Worm (Caenorhabditis elegans): Measurements from ENCODE around the gene Y52E8A.2.

Gene Y52E8A.2

ce11 chrII:4339882-4340281, 19.2 kb downstream of the Y52E8A.2 start, which contains the start of gene athp-2:
Gene athp-2, plus strand, starts transcription at chrII:4340182.
- TF ChIP-seq ceh-91 (GFP tag; IDR thresholded peaks at IDR 0.05) (no peak), egrh-3 (GFP tag; IDR thresholded peaks at IDR 0.05) (no peak), B0035.1 (tag; optimal IDR thresholded peaks at IDR 0.05) (no peak), madf-3 (GFP tag; IDR thresholded peaks at IDR 0.05) (no peak), nhr-90 (tag; optimal IDR thresholded peaks at IDR 0.05) (no peak), bed-1 (GFP tag; IDR thresholded peaks at IDR 0.05) (no peak), F37B4.10 (GFP tag; IDR thresholded peaks at IDR 0.05) (no peak), T26A5.8 (tag; optimal IDR thresholded peaks at IDR 0.05) (no peak), ekl-4 (GFP tag; IDR thresholded peaks at IDR 0.05) (no peak), nfya-2 (GFP tag; IDR thresholded peaks at IDR 0.05) (no peak), nhr-120 (GFP tag; IDR thresholded peaks at IDR 0.05) (no peak), nhr-80 (tag; optimal IDR thresholded peaks at IDR 0.05) (no peak), K12H6.12 (tag; optimal IDR thresholded peaks at IDR 0.05) (no peak), aptf-3 (GFP tag; IDR thresholded peaks at IDR 0.05) (no peak), ztf-18 (tag; optimal IDR thresholded peaks at IDR 0.05) (no peak), tlf-1 (GFP tag; optimal IDR thresholded peaks at IDR 0.05) (no peak)

- peak; percentile 90 for TF ChIP-seq nfyb-1 (GFP tag; IDR thresholded peaks at IDR 0.05)
- TF ChIP-seq rpc-1 (optimal IDR thresholded peaks at IDR 0.05): no peak
- no peak for TF ChIP-seq rpc-1 (tag; optimal IDR thresholded peaks at IDR 0.05)
Observed at ce11 chrII:4341484-4341883, 20.8 kb downstream of the Y52E8A.2 start.

DNA sequence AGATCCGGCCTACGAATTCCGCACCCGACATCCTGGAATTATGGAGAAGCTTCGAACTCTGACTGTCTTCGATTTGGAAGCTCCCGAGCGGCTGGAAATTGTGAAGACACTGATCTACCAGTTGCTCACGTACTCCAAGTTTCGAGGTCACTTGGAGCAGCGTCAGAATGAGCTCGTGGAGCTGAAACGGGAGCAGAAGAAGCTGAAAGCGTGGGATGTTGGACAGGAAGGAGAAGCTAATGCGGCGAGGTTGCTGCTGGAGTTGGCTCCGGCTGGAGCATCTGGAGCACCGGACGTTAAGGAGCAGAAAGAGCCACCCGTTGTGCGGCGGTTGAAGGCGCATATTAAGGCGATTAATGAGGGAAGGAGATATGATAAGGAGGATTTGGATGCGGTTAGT, 23.7 kb downstream of the Y52E8A.2 start:
- TF ChIP-seq zfh-2 (GFP tag; conservative IDR thresholded peaks at IDR 0.05) (peak; percentile 84), ztf-3 (GFP tag; optimal IDR thresholded peaks at IDR 0.05) (no peak)

DNA sequence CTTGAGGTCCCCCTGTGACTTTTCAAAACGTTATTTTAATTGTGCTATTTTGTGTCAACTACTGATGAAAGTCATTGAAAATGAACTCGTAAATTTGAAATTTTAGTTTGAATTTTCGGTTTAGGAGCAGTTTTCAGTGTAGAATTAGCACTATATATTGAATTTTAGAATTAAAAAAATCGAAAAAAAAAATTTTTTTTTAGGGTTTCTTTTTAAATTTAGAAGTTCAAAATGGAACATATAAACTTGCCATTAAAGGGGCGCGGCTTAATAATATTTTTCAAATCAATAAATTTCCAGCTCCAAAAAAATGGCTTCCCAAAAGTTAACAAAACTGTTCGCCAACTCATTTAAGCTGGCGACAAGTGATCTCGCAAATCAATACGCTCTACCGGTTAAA, 30.3 kb downstream of the Y52E8A.2 start, which contains the start of gene H20J04.9:
H20J04.9 (plus strand) TSS at position 301 of the 400 bp plus-strand sequence.
- TF ChIP-seq Y53F4B.3 (GFP tag; IDR thresholded peaks at IDR 0.05) (no peak), lin-35 (GFP tag; optimal IDR thresholded peaks at IDR 0.05) (no peak), egrh-3 (GFP tag; IDR thresholded peaks at IDR 0.05) (no peak), chd-7 (tag; optimal IDR thresholded peaks at IDR 0.05) (no peak), ceh-27 (GFP tag; optimal IDR thresholded peaks at IDR 0.05) (no peak), K12H6.12 (tag; optimal IDR thresholded peaks at IDR 0.05) (no peak), attf-6 (GFP tag; IDR thresholded peaks at IDR 0.05) (no peak), B0035.1 (tag; optimal IDR thresholded peaks at IDR 0.05) (no peak), nhr-27 (tag; optimal IDR thresholded peaks at IDR 0.05) (no peak), madf-10 (tag; optimal IDR thresholded peaks at IDR 0.05) (no peak)

- TF ChIP-seq nhr-80 (tag; optimal IDR thresholded peaks at IDR 0.05) (no peak), ztf-18 (tag; optimal IDR thresholded peaks at IDR 0.05) (no peak), rec-8 (tag; optimal IDR thresholded peaks at IDR 0.05) (no peak), C06A6.2 (GFP tag; conservative IDR thresholded peaks at IDR 0.05) (no peak), sptf-2 (GFP tag; optimal IDR thresholded peaks at IDR 0.05) (no peak), rpc-1 (optimal IDR thresholded peaks at IDR 0.05) (no peak), rpc-1 (tag; optimal IDR thresholded peaks at IDR 0.05) (no peak), F33H1.4 (GFP tag; IDR thresholded peaks at IDR 0.05) (no peak), fkh-3 (tag; optimal IDR thresholded peaks at IDR 0.05) (no peak), F57C9.4 (tag; optimal IDR thresholded peaks at IDR 0.05) (no peak), zfh-2 (GFP tag; conservative IDR thresholded peaks at IDR 0.05) (no peak), hlh-26 (GFP tag; conservative IDR thresholded peaks at IDR 0.05) (no peak)
Observed at ce11 chrII:4355217-4355616, 34.6 kb downstream of the Y52E8A.2 start, which contains the start of the genes H20J04.7 and H20J04.1. Gene H20J04.7, minus strand, starts transcription at chrII:4355317. Gene H20J04.1, plus strand, starts transcription at chrII:4355613.

Data from whole organism, young adult.